Worm (Caenorhabditis elegans) whole organism, early embryonic: ENCODE measurements around the gene C10A4.9.

Experiments
- F13C5.2 ChIP-seq: sonication (generic microtip); optimal IDR thresholded peaks from 2 replicates; lab custom pipeline; 2017; ENCODE audit warnings: mild to moderate bottlenecking, missing genetic modification characterization, inconsistent platforms, missing compliant biosample characterization
- hnd-1 ChIP-seq: sonication (generic microtip); optimal IDR thresholded peaks from 2 replicates; lab custom pipeline; 2016; ENCODE audit warnings: missing genetic modification characterization, missing compliant biosample characterization
- scrt-1 ChIP-seq: fragments of 200-800 bp; sonication (Bioruptor generic); IDR thresholded peaks from 2 replicates; pipeline ENCODE4 v1.3.6; 2022; ENCODE audit warnings: missing genetic modification characterization, missing compliant biosample characterization
- tra-4 ChIP-seq: sonication (generic microtip); optimal IDR thresholded peaks from 2 replicates; lab custom pipeline; 2017; ENCODE audit warnings: missing genetic modification characterization, missing compliant biosample characterization

DNA sequence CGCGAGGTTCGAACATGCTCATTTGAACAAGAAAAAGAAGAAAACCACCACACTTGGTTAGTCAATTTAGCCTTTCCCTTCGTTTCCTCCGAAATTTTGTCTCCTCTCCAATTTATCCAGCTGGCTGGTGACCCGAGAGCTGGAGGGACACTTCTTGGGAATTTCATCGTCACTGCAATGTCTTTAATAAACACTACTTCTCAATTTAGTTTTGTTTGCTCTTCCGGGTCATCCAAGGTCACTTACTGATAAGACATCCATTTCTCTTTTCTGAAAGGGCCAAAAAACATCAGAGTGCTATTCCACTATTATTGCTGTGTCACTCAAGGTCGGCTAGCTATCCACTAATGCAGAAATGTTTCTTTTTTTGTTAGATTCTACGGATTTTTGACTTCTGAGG, 15.3 kb upstream of the C10A4.9 start, which contains the start of gene C10A4.3:
- TF ChIP-seq F13C5.2 (tag; lab: Kevin White, UChicago) (no peak), scrt-1 (no peak), hnd-1 (tag; lab: Kevin White, UChicago) (no peak), tra-4 (tag; lab: Kevin White, UChicago) (no peak)
